Fruit fly (Drosophila melanogaster) whole organism, embryonic: ENCODE measurements around the gene CG33286.
A peak's percentile ranks its signal among the peaks of the same experiment; 100 is the strongest.

Experiments
- ATbp ChIP-seq: fragments of 200-800 bp; sonication (Bioruptor generic); optimal IDR thresholded peaks from 2 replicates; lab custom pipeline; 2017; ENCODE audit warnings: missing biosample characterization, mild to moderate bottlenecking, missing genetic modification characterization, missing genetic modification reagents
- Asciz ChIP-seq: fragments of 200-800 bp; sonication (Bioruptor generic); optimal IDR thresholded peaks from 2 replicates; lab custom pipeline; 2017; ENCODE audit warnings: missing biosample characterization, mild to moderate bottlenecking, missing genetic modification characterization, missing genetic modification reagents
- Blimp-1 ChIP-seq: fragments of 200-800 bp; sonication (Bioruptor generic); optimal IDR thresholded peaks from 3 replicates; lab custom pipeline; 2018; ENCODE audit warnings: missing biosample characterization, missing genetic modification characterization, mild to moderate bottlenecking, moderate library complexity, missing genetic modification reagents
- CG11695 ChIP-seq: fragments of 200-800 bp; sonication (Bioruptor generic); IDR thresholded peaks from 3 replicates; pipeline ENCODE4 v1.3.6; 2022; ENCODE audit warnings: missing biosample characterization, missing genetic modification characterization
- CG12071 ChIP-seq: fragments of 200-800 bp; sonication (Bioruptor generic); optimal IDR thresholded peaks from 3 replicates; lab custom pipeline; 2018; ENCODE audit warnings: missing biosample characterization, mild to moderate bottlenecking, missing genetic modification characterization
- CG12219 ChIP-seq: fragments of 200-800 bp; sonication (Bioruptor generic); optimal IDR thresholded peaks from 3 replicates; lab custom pipeline; 2018; ENCODE audit warnings: missing biosample characterization, mild to moderate bottlenecking, missing genetic modification characterization
- CG1233 ChIP-seq: fragments of 200-800 bp; sonication (Bioruptor generic); optimal IDR thresholded peaks from 4 replicates; lab custom pipeline; 2018; ENCODE audit warnings: missing biosample characterization, mild to moderate bottlenecking, missing genetic modification characterization
- CG14965 ChIP-seq: fragments of 200-800 bp; sonication (Bioruptor generic); optimal IDR thresholded peaks from 2 replicates; lab custom pipeline; 2016; ENCODE audit warnings: missing biosample characterization, missing genetic modification characterization, borderline replicate concordance
- CG1529 ChIP-seq: fragments of 200-800 bp; sonication (Bioruptor generic); optimal IDR thresholded peaks from 3 replicates; lab custom pipeline; 2018; ENCODE audit warnings: missing biosample characterization, missing genetic modification characterization
- CG15601 ChIP-seq: fragments of 200-800 bp; sonication (Bioruptor generic); optimal IDR thresholded peaks from 3 replicates; lab custom pipeline; 2019; ENCODE audit warnings: missing biosample characterization, mild to moderate bottlenecking, missing genetic modification characterization, moderate library complexity
- CG1603 ChIP-seq: fragments of 200-800 bp; sonication (Bioruptor generic); optimal IDR thresholded peaks from 2 replicates; lab custom pipeline; 2019; ENCODE audit warnings: missing biosample characterization, mild to moderate bottlenecking, missing genetic modification characterization, moderate library complexity
- CG18619 ChIP-seq: fragments of 200-800 bp; sonication (Bioruptor generic); optimal IDR thresholded peaks from 3 replicates; lab custom pipeline; 2017; ENCODE audit warnings: missing biosample characterization, mild to moderate bottlenecking, missing genetic modification characterization
- CG2116 ChIP-seq: fragments of 200-800 bp; sonication (Bioruptor generic); optimal IDR thresholded peaks from 3 replicates; lab custom pipeline; 2018; ENCODE audit warnings: missing biosample characterization, mild to moderate bottlenecking, missing genetic modification characterization
- CG2202 ChIP-seq: fragments of 200-800 bp; sonication (Bioruptor generic); optimal IDR thresholded peaks from 2 replicates; lab custom pipeline; 2018; ENCODE audit warnings: missing biosample characterization, mild to moderate bottlenecking, missing genetic modification characterization
- CG2875 ChIP-seq: fragments of 200-800 bp; sonication (Bioruptor generic); optimal IDR thresholded peaks from 2 replicates; lab custom pipeline; 2017; ENCODE audit warnings: missing biosample characterization, mild to moderate bottlenecking, missing genetic modification characterization, missing genetic modification reagents
- CG31441 ChIP-seq: fragments of 200-800 bp; sonication (Bioruptor generic); IDR thresholded peaks from 2 replicates; pipeline ENCODE4 v1.3.6; 2022; ENCODE audit warnings: missing biosample characterization, missing genetic modification characterization
- CG32767 ChIP-seq: fragments of 200-800 bp; sonication (Bioruptor generic); IDR thresholded peaks from 2 replicates; pipeline ENCODE4 v1.3.6; 2022; ENCODE audit warnings: missing biosample characterization, missing genetic modification characterization
- CG33557 ChIP-seq: fragments of 200-800 bp; sonication (Bioruptor generic); optimal IDR thresholded peaks from 2 replicates; lab custom pipeline; 2019; ENCODE audit warnings: missing biosample characterization, mild to moderate bottlenecking, missing genetic modification characterization, moderate library complexity
- CG5180 ChIP-seq: fragments of 200-800 bp; sonication (Bioruptor generic); optimal IDR thresholded peaks from 3 replicates; lab custom pipeline; 2017; ENCODE audit warnings: missing biosample characterization, missing genetic modification characterization, mild to moderate bottlenecking, moderate library complexity, missing genetic modification reagents
- CG6813 ChIP-seq: fragments of 200-800 bp; sonication (Bioruptor generic); optimal IDR thresholded peaks from 2 replicates; lab custom pipeline; 2017; ENCODE audit warnings: missing biosample characterization, missing genetic modification characterization, mild to moderate bottlenecking, moderate library complexity, missing genetic modification reagents
- CG8359 ChIP-seq: fragments of 200-800 bp; sonication (Bioruptor generic); optimal IDR thresholded peaks from 2 replicates; lab custom pipeline; 2017; ENCODE audit warnings: missing biosample characterization, mild to moderate bottlenecking, missing genetic modification characterization, borderline replicate concordance
- CrebB ChIP-seq: fragments of 200-800 bp; sonication (Bioruptor generic); optimal IDR thresholded peaks from 3 replicates; lab custom pipeline; 2018; ENCODE audit warnings: missing biosample characterization, mild to moderate bottlenecking, missing genetic modification characterization
- Drgx ChIP-seq: fragments of 200-800 bp; sonication (Bioruptor generic); IDR thresholded peaks from 2 replicates; pipeline ENCODE4 v1.3.6; 2022; ENCODE audit warnings: missing biosample characterization, missing genetic modification characterization
- Ets65A ChIP-seq: fragments of 200-800 bp; sonication (Bioruptor generic); peaks from one replicate; lab custom pipeline; 2016; ENCODE audit warnings: missing biosample characterization, missing genetic modification characterization
- Lim3 ChIP-seq: fragments of 200-800 bp; sonication (Bioruptor generic); IDR thresholded peaks from 2 replicates; pipeline ENCODE4 v1.3.6; 2022; ENCODE audit warnings: missing biosample characterization, missing genetic modification characterization
- Meics ChIP-seq: fragments of 200-800 bp; sonication (Bioruptor generic); optimal IDR thresholded peaks from 2 replicates; lab custom pipeline; 2017; ENCODE audit warnings: missing biosample characterization, mild to moderate bottlenecking, missing genetic modification characterization
- NC2β ChIP-seq: fragments of 200-800 bp; sonication (Bioruptor generic); optimal IDR thresholded peaks from 2 replicates; lab custom pipeline; 2016; ENCODE audit warnings: missing biosample characterization, missing genetic modification characterization
- Oli ChIP-seq: fragments of 200-800 bp; sonication (Bioruptor generic); optimal IDR thresholded peaks from 2 replicates; lab custom pipeline; 2018; ENCODE audit warnings: missing biosample characterization, mild to moderate bottlenecking, missing genetic modification characterization, moderate library complexity
- Trl ChIP-seq, 3 experiments: fragments of >200 bp in 2 of 3; fragments of 200-800 bp in 1 of 3; sonication (Bioruptor generic) in 1 of 3; optimal IDR thresholded peaks; 2 replicates in 1 of 3; 3 replicates in 2 of 3; lab custom pipeline; 2016 to 2017; ENCODE audit warnings: missing biosample characterization in 1 of 3, missing genetic modification characterization in 1 of 3
- Xrp1 ChIP-seq: fragments of 200-800 bp; sonication (Bioruptor generic); IDR thresholded peaks from 2 replicates; pipeline ENCODE4 v1.3.6; 2022; ENCODE audit warnings: missing biosample characterization, missing genetic modification characterization
- ac ChIP-seq: fragments of 200-800 bp; sonication (Bioruptor generic); optimal IDR thresholded peaks from 3 replicates; lab custom pipeline; 2017; ENCODE audit warnings: missing biosample characterization, mild to moderate bottlenecking, missing genetic modification characterization
- bsh ChIP-seq, 2 experiments: fragments of 200-800 bp; sonication (Bioruptor generic); optimal IDR thresholded peaks; 2 replicates each; lab custom pipeline; 2017 to 2018; ENCODE audit warnings: mild to moderate bottlenecking in 2 of 2, missing biosample characterization in 2 of 2, missing genetic modification characterization in 2 of 2, moderate library complexity in 1 of 2
- ci ChIP-seq: fragments of 200-800 bp; sonication (Bioruptor generic); IDR thresholded peaks from 3 replicates; pipeline ENCODE4 v1.3.6; 2022; ENCODE audit warnings: missing biosample characterization, missing genetic modification characterization
- dmrt99B ChIP-seq: fragments of 200-800 bp; sonication (Bioruptor generic); optimal IDR thresholded peaks from 2 replicates; lab custom pipeline; 2018; ENCODE audit warnings: missing biosample characterization, mild to moderate bottlenecking, missing genetic modification characterization, moderate library complexity
- emc ChIP-seq: fragments of 200-800 bp; sonication (Bioruptor generic); optimal IDR thresholded peaks from 2 replicates; lab custom pipeline; 2016; ENCODE audit warnings: missing biosample characterization, missing genetic modification characterization
- fd64A ChIP-seq: fragments of 200-800 bp; sonication (Bioruptor generic); optimal IDR thresholded peaks from 3 replicates; lab custom pipeline; 2018; ENCODE audit warnings: missing biosample characterization, mild to moderate bottlenecking, missing genetic modification characterization
- gem ChIP-seq: fragments of 200-800 bp; sonication (Bioruptor generic); optimal IDR thresholded peaks from 2 replicates; lab custom pipeline; 2019; ENCODE audit warnings: missing biosample characterization, mild to moderate bottlenecking, missing genetic modification characterization, moderate library complexity
- kni ChIP-seq: fragments of 200-800 bp; sonication (Bioruptor generic); optimal IDR thresholded peaks from 3 replicates; lab custom pipeline; 2017; ENCODE audit warnings: mild to moderate bottlenecking, missing biosample characterization, missing genetic modification reagents, missing genetic modification characterization
- maf-S ChIP-seq: fragments of 200-800 bp; sonication (Bioruptor generic); optimal IDR thresholded peaks from 2 replicates; lab custom pipeline; 2016; ENCODE audit warnings: missing biosample characterization, missing genetic modification characterization
- oc ChIP-seq: fragments of 200-800 bp; sonication (Bioruptor generic); optimal IDR thresholded peaks from 2 replicates; lab custom pipeline; 2018; ENCODE audit warnings: missing biosample characterization, mild to moderate bottlenecking, missing genetic modification characterization, moderate library complexity
- pnt ChIP-seq: fragments of 200-800 bp; sonication (Bioruptor generic); optimal IDR thresholded peaks from 3 replicates; lab custom pipeline; 2016; ENCODE audit warnings: missing biosample characterization, missing genetic modification characterization
- sisA ChIP-seq: fragments of 200-800 bp; sonication (Bioruptor generic); IDR thresholded peaks from 2 replicates; pipeline ENCODE4 v1.3.6; 2022; ENCODE audit warnings: missing biosample characterization, missing genetic modification characterization
- tio ChIP-seq: fragments of 200-800 bp; sonication (Bioruptor generic); optimal IDR thresholded peaks from 2 replicates; lab custom pipeline; 2017; ENCODE audit warnings: missing biosample characterization, missing genetic modification characterization, inconsistent platforms
- tup ChIP-seq: fragments of 200-800 bp; sonication (Bioruptor generic); optimal IDR thresholded peaks from 2 replicates; lab custom pipeline; 2016; ENCODE audit warnings: missing biosample characterization, mild to moderate bottlenecking, missing genetic modification characterization, moderate library complexity
- usp ChIP-seq: fragments of >200 bp; optimal IDR thresholded peaks from 2 replicates; lab custom pipeline; 2017; ENCODE audit warnings: missing biosample characterization, missing genetic modification characterization
- wek ChIP-seq: fragments of 200-800 bp; sonication (Bioruptor generic); optimal IDR thresholded peaks from 3 replicates; lab custom pipeline; 2018; ENCODE audit warnings: missing biosample characterization, mild to moderate bottlenecking, missing genetic modification characterization, moderate library complexity
- yki ChIP-seq: fragments of >200 bp; optimal IDR thresholded peaks from 3 replicates; lab custom pipeline; 2018

Gene CG33286

DNA sequence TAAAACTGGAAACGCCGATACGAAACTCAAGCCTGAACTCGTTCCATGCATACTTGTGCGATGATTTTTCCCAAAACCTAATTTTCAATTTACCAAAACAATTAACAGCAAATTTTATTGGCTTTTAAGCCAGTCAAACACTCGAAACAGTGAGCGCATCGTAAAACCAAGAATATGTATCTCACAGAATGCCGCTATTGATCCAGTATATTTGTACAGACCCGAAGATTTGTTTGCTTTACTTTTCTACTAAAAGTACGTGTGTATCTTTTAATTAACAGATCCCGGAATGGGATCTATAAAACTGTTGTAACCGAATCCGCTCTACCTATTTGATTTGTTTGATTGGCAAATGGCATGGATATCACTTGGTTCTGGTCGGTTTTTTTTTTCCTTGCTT is 20.4 kb downstream of the CG33286 start (continued):
- peak; percentile 20 for TF ChIP-seq CG1529 (GFP tag; lab: Kevin White, UChicago)
- TF ChIP-seq tup (GFP tag; lab: Kevin White, UChicago), result peak; percentile 8
- TF ChIP-seq CG15601 (tag; lab: Kevin White, UChicago), result peak; percentile 60
- no peak for TF ChIP-seq usp
- peak; percentile 44 for TF ChIP-seq ac (GFP tag; lab: Kevin White, UChicago)
- TF ChIP-seq CG31441 (GFP tag; lab: Robert Waterston, UW), result peak; percentile 7; the same call in 1 of the 2 replicates
- TF ChIP-seq oc, result no peak
- TF ChIP-seq CG12219 (GFP tag; lab: Kevin White, UChicago), result no peak
- TF ChIP-seq CG33557 (GFP tag; lab: Kevin White, UChicago), result peak; percentile 71
- TF ChIP-seq CG6813 (GFP tag; lab: Kevin White, UChicago), result peak; percentile 50
- peak; percentile 77 for TF ChIP-seq kni (GFP tag; lab: Kevin White, UChicago)
- TF ChIP-seq CG11695 (GFP tag; lab: Robert Waterston, UW), result 0 out of 3 replicates have a peak, but pooled peaks have one; percentile 28
- no peak for TF ChIP-seq emc (GFP tag; lab: Kevin White, UChicago)
- TF ChIP-seq Ets65A, result peak; percentile 79
- TF ChIP-seq yki, result no peak
- peak; percentile 25 for TF ChIP-seq CrebB (tag; lab: Kevin White, UChicago)
- TF ChIP-seq CG5180 (GFP tag; lab: Kevin White, UChicago), result peak; percentile 25
- TF ChIP-seq Blimp-1, result peak; percentile 41
- no peak for TF ChIP-seq pnt
- peak; percentile 53 for TF ChIP-seq fd64A (GFP tag; lab: Kevin White, UChicago)
- TF ChIP-seq CG12071 (GFP tag; lab: Kevin White, UChicago), result peak; percentile 28
- TF ChIP-seq CG18619 (GFP tag; lab: Kevin White, UChicago), result peak; percentile 27
- TF ChIP-seq CG1233 (GFP tag; lab: Kevin White, UChicago), result peak; percentile 22
- TF ChIP-seq CG8359 (GFP tag; lab: Kevin White, UChicago), result no peak
- TF ChIP-seq CG2116 (GFP tag; lab: Kevin White, UChicago), result peak; percentile 22
- peak; percentile 12 for TF ChIP-seq tio (GFP tag; lab: Kevin White, UChicago)
- peak; percentile 5 for TF ChIP-seq Meics (GFP tag; lab: Kevin White, UChicago)
- peak; percentile 31 for TF ChIP-seq CG14965 (GFP tag; lab: Kevin White, UChicago)
- peak; percentile 23 for TF ChIP-seq CG2875 (GFP tag; lab: Kevin White, UChicago)
- peak; percentile 53 for TF ChIP-seq ATbp (GFP tag; lab: Kevin White, UChicago)
- peak; percentile 46 for TF ChIP-seq CG2202 (tag; lab: Kevin White, UChicago)
- peak; percentile 31 for TF ChIP-seq NC2β (GFP tag; lab: Kevin White, UChicago)
- TF ChIP-seq Asciz (GFP tag; lab: Kevin White, UChicago), result peak; percentile 42
- TF ChIP-seq wek (GFP tag; lab: Kevin White, UChicago), result peak; percentile 56
- no peak for TF ChIP-seq Trl (optimal IDR thresholded peaks at IDR 0.05; lab: Kevin White, UChicago)
- TF ChIP-seq Trl (GFP tag; optimal IDR thresholded peaks at IDR 0.05; lab: Kevin White, UChicago), result peak; percentile 29

DNA sequence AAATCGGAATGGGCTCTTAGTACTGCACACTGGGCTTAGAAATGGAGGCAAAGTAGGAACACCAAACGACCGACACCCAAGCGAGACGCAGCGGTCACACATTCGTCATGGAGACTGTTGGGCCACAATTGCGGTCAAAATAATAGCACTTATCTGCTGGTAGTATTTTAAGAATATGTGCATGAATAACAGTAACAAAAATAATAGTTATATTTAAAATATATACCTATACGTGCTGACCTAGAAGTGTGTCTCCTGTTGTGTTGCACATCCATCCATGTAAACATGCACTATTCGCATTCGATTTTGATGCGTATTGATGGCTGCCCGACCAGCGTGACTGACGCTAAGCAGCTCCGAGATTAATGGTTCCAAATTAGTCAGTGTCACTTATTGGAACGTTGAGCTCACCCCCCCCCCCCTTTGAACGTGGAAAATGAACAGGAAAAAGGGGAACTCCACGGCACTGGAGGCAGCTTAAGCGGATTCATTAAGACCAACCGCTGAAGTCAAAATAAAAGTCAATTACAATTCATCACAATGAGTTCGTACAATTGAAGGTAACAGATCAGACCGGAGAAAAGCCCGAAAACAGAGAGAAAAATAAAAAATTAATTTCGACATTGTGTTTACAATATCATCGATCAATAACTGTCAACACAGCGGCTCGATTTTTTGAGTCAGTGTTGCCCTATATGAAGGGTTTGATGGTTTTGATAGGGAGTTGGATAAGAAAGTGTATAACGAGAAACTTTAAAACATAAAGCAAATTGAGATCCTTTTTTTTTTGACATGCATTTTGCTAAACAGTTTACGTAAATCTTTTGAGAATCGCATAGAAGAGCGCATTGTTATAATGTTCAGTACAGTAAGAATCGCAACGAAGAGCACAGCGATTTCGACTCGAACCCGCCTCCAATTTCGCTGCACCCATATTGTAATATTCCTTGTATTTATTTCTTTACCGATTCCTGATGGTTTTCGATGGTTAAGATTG is 21.6 kb downstream of the CG33286 start:
- TF ChIP-seq ci (GFP tag; lab: Robert Waterston, UW), result 0 out of 3 replicates have a peak, but pooled peaks have one; percentile 41
- TF ChIP-seq Oli, result peak; percentile 11
- peak; percentile 14 for TF ChIP-seq dmrt99B (tag; lab: Kevin White, UChicago)
- peak; percentile 65 for TF ChIP-seq Drgx
- TF ChIP-seq CG1603 (tag; lab: Kevin White, UChicago), result peak; percentile 34
- TF ChIP-seq bsh (GFP tag; optimal IDR thresholded peaks at IDR 0.05; lab: Kevin White, UChicago), result peak in 1 of 2 experiments; percentile 21
- TF ChIP-seq sisA (GFP tag; lab: Robert Waterston, UW), result peak; percentile 33; the same call in 1 of the 2 replicates
- 0 out of 2 replicates have a peak, but pooled peaks have one; percentile 52 for TF ChIP-seq Xrp1 (GFP tag; lab: Robert Waterston, UW)
- no peak for TF ChIP-seq Lim3 (GFP tag; lab: Robert Waterston, UW)
- TF ChIP-seq maf-S, result no peak
- TF ChIP-seq CG32767, result no peak
- peak; percentile 8 for TF ChIP-seq gem
